Fruit fly (Drosophila melanogaster): ENCODE data around the gene Gug.

Gene Gug

dm6 chr3L:8441745-8442575 lies 7.8 kb upstream of the Gug start, which contains the start of gene Unr (continued):
- TF ChIP-seq Dbx (GFP tag; IDR thresholded peaks at IDR 0.05) = peak; percentile 83; the same call in 2 of the 3 replicates
- TF ChIP-seq crc (GFP tag; optimal IDR thresholded peaks at IDR 0.05) = peak; percentile 62
- no peak for TF ChIP-seq sr (GFP tag; IDR thresholded peaks at IDR 0.05)
- TF ChIP-seq crp (GFP tag; optimal IDR thresholded peaks at IDR 0.05) = peak in 1 of 2 experiments; percentile 58
- peak; percentile 18 for TF ChIP-seq en (GFP tag; optimal IDR thresholded peaks at IDR 0.05)
- no peak for TF ChIP-seq lov (optimal IDR thresholded peaks at IDR 0.05)
- TF ChIP-seq lov (GFP tag; IDR thresholded peaks at IDR 0.05) = peak; percentile 74; the same call in 1 of the 3 replicates
- no peak for TF ChIP-seq CG6683 (GFP tag; optimal IDR thresholded peaks at IDR 0.05)
- TF ChIP-seq CG17568 (GFP tag; optimal IDR thresholded peaks at IDR 0.05) = peak; percentile 47
- no peak for TF ChIP-seq unc-4 (GFP tag; IDR thresholded peaks at IDR 0.05; ENCODE audit: partially characterized antibody)
- peak; percentile 5 for TF ChIP-seq sima (GFP tag; optimal IDR thresholded peaks at IDR 0.05)
- peak; percentile 79 for TF ChIP-seq HmgD (GFP tag; optimal IDR thresholded peaks at IDR 0.05)
- TF ChIP-seq CG4730 (GFP tag; IDR thresholded peaks at IDR 0.05) = peak; percentile 72
- TF ChIP-seq z (GFP tag; IDR thresholded peaks at IDR 0.05) = no peak
- peak; percentile 45; the same call in 1 of the 3 replicates for TF ChIP-seq CG7357 (GFP tag; IDR thresholded peaks at IDR 0.05)
- TF ChIP-seq tio (GFP tag; optimal IDR thresholded peaks at IDR 0.05) = peak; percentile 58
- TF ChIP-seq zfh1 (GFP tag; IDR thresholded peaks at IDR 0.05) = peak; percentile 86
- TF ChIP-seq pb (GFP tag; optimal IDR thresholded peaks at IDR 0.05) = peak; percentile 53
- TF ChIP-seq CG11085 (GFP tag; IDR thresholded peaks at IDR 0.05) = peak; percentile 58; the same call in 1 of the 2 replicates
- peak in 2 of 3 experiments; percentile 48 to 60 for TF ChIP-seq lola (GFP tag; optimal IDR thresholded peaks at IDR 0.05)
- TF ChIP-seq CG12391 (tag; optimal IDR thresholded peaks at IDR 0.05) = peak; percentile 79
- no peak for TF ChIP-seq pan (optimal IDR thresholded peaks at IDR 0.05)
- peak in 1 of 2 experiments; percentile 85 for TF ChIP-seq pan (GFP tag; optimal IDR thresholded peaks at IDR 0.05 in 1 of 2, IDR thresholded peaks at IDR 0.05 in 1 of 2)
- peak; percentile 80 for TF ChIP-seq CG17829 (tag; optimal IDR thresholded peaks at IDR 0.05)
- peak; percentile 91 for TF ChIP-seq B-H2 (GFP tag; optimal IDR thresholded peaks at IDR 0.05)
- peak; percentile 77 for TF ChIP-seq CG15514 (GFP tag; optimal IDR thresholded peaks at IDR 0.05)
- peak; percentile 60 for TF ChIP-seq CG18619 (GFP tag; optimal IDR thresholded peaks at IDR 0.05)
- no peak for TF ChIP-seq hkb (optimal IDR thresholded peaks at IDR 0.05)
- TF ChIP-seq hkb (GFP tag; IDR thresholded peaks at IDR 0.05) = peak; percentile 71
- TF ChIP-seq Xrp1 (GFP tag; IDR thresholded peaks at IDR 0.05) = peak; percentile 82
- TF ChIP-seq Ets65A (GFP tag) = peak; percentile 96
- TF ChIP-seq knrl (GFP tag; IDR thresholded peaks at IDR 0.05; ENCODE audit: partially characterized antibody) = no peak
- TF ChIP-seq CG2889 (GFP tag; IDR thresholded peaks at IDR 0.05) = no peak
- peak; percentile 74; the same call in 1 of the 2 replicates for TF ChIP-seq Taf1 (GFP tag; IDR thresholded peaks at IDR 0.05)
- peak; percentile 83 to 86 for TF ChIP-seq dpn (GFP tag; optimal IDR thresholded peaks at IDR 0.05)
- peak; percentile 36 for TF ChIP-seq CG3065 (GFP tag; optimal IDR thresholded peaks at IDR 0.05)
- TF ChIP-seq Sry-δ (GFP tag; optimal IDR thresholded peaks at IDR 0.05) = peak; percentile 36
- peak; percentile 65 for TF ChIP-seq CG6854 (GFP tag; optimal IDR thresholded peaks at IDR 0.05)
- TF ChIP-seq nerfin-2 (GFP tag; IDR thresholded peaks at IDR 0.05; ENCODE audit: partially characterized antibody) = no peak
- TF ChIP-seq CG13287 (GFP tag; IDR thresholded peaks at IDR 0.05; ENCODE audit: partially characterized antibody) = peak; percentile 38; the same call in 1 of the 2 replicates
- TF ChIP-seq rib (GFP tag; IDR thresholded peaks at IDR 0.05) = peak; percentile 71
- peak; percentile 73 for TF ChIP-seq HHEX (GFP tag; optimal IDR thresholded peaks at IDR 0.05)
- TF ChIP-seq CG18262 (tag; optimal IDR thresholded peaks at IDR 0.05) = peak; percentile 71
- TF ChIP-seq caup (GFP tag; optimal IDR thresholded peaks at IDR 0.05; ENCODE audit: severe bottlenecking) = peak; percentile 86
- TF ChIP-seq Hsf (GFP tag; optimal IDR thresholded peaks at IDR 0.05) = peak; percentile 84
- peak; percentile 36 for TF ChIP-seq Usf (GFP tag; optimal IDR thresholded peaks at IDR 0.05)
- TF ChIP-seq hth (optimal IDR thresholded peaks at IDR 0.05) = no peak
- peak; percentile 76 for TF ChIP-seq fu2 (GFP tag; optimal IDR thresholded peaks at IDR 0.05)
- peak; percentile 86 for TF ChIP-seq row (GFP tag; IDR thresholded peaks at IDR 0.05)

Measured in whole organism, embryonic.